Worm (Caenorhabditis elegans) whole organism, early embryonic: Measurements from ENCODE around the gene prde-1.

Experiments
- B0310.2 ChIP-seq: sonication (generic microtip); optimal IDR thresholded peaks from 2 replicates; lab custom pipeline; 2016; ENCODE audit warnings: mild to moderate bottlenecking, missing genetic modification characterization, missing compliant biosample characterization
- F13C5.2 ChIP-seq: sonication (generic microtip); optimal IDR thresholded peaks from 2 replicates; lab custom pipeline; 2017; ENCODE audit warnings: mild to moderate bottlenecking, missing genetic modification characterization, inconsistent platforms, missing compliant biosample characterization
- aly-1 ChIP-seq: sonication (generic microtip); optimal IDR thresholded peaks from 2 replicates; lab custom pipeline; 2016; ENCODE audit warnings: missing genetic modification characterization, missing compliant biosample characterization
- ama-1 ChIP-seq: fragments of 150-350 bp; optimal IDR thresholded peaks from 2 replicates; lab custom pipeline; 2014
- ceh-13 ChIP-seq: fragments of 200-800 bp; sonication (Bioruptor generic); optimal IDR thresholded peaks from 2 replicates; lab custom pipeline; 2018; ENCODE audit warnings: mild to moderate bottlenecking, missing genetic modification characterization, missing compliant biosample characterization
- ceh-36 ChIP-seq: sonication (generic microtip); optimal IDR thresholded peaks from 2 replicates; lab custom pipeline; 2016; ENCODE audit warnings: missing genetic modification characterization, inconsistent platforms, missing compliant biosample characterization
- ets-7 ChIP-seq: sonication (generic microtip); optimal IDR thresholded peaks from 2 replicates; lab custom pipeline; 2016; ENCODE audit warnings: missing genotype, missing genetic modification characterization, missing compliant biosample characterization
- flt-1 ChIP-seq: fragments of 200-800 bp; sonication (Bioruptor generic); IDR thresholded peaks from 2 replicates; pipeline ENCODE4 v1.3.6; 2022; ENCODE audit warnings: missing genetic modification characterization, missing compliant biosample characterization
- hmbx-1 ChIP-seq: sonication (generic microtip); optimal IDR thresholded peaks from 2 replicates; lab custom pipeline; 2016; ENCODE audit warnings: mild to moderate bottlenecking, missing genetic modification characterization, missing compliant biosample characterization
- hmg-4 ChIP-seq: fragments of 200-800 bp; sonication (Bioruptor generic); optimal IDR thresholded peaks from 2 replicates; lab custom pipeline; 2018; ENCODE audit warnings: mild to moderate bottlenecking, missing genetic modification characterization, missing compliant biosample characterization
- hnd-1 ChIP-seq: sonication (generic microtip); optimal IDR thresholded peaks from 2 replicates; lab custom pipeline; 2016; ENCODE audit warnings: missing genetic modification characterization, missing compliant biosample characterization
- pes-1 ChIP-seq: fragments of 200-800 bp; sonication (Bioruptor generic); IDR thresholded peaks from 2 replicates; pipeline ENCODE4 v1.3.6; 2022; ENCODE audit warnings: missing genetic modification reagents, missing genetic modification characterization, missing compliant biosample characterization
- scrt-1 ChIP-seq: fragments of 200-800 bp; sonication (Bioruptor generic); IDR thresholded peaks from 2 replicates; pipeline ENCODE4 v1.3.6; 2022; ENCODE audit warnings: missing genetic modification characterization, missing compliant biosample characterization
- sea-1 ChIP-seq: fragments of 200-800 bp; sonication (Bioruptor generic); conservative IDR thresholded peaks from 2 replicates; pipeline ENCODE4 v1.3.6; 2022; ENCODE audit warnings: missing genetic modification characterization, missing compliant biosample characterization
- tbx-11 ChIP-seq: fragments of 200-800 bp; sonication (Bioruptor generic); IDR thresholded peaks from 2 replicates; pipeline ENCODE4 v1.3.6; 2022; ENCODE audit warnings: missing genetic modification characterization, missing compliant biosample characterization
- tbx-37 ChIP-seq: fragments of 200-800 bp; sonication (Bioruptor generic); conservative IDR thresholded peaks from 2 replicates; pipeline ENCODE4 v1.3.6; 2022; ENCODE audit warnings: missing genetic modification reagents, missing genetic modification characterization, missing compliant biosample characterization
- tra-4 ChIP-seq: sonication (generic microtip); optimal IDR thresholded peaks from 2 replicates; lab custom pipeline; 2017; ENCODE audit warnings: missing genetic modification characterization, missing compliant biosample characterization

Gene prde-1

DNA sequence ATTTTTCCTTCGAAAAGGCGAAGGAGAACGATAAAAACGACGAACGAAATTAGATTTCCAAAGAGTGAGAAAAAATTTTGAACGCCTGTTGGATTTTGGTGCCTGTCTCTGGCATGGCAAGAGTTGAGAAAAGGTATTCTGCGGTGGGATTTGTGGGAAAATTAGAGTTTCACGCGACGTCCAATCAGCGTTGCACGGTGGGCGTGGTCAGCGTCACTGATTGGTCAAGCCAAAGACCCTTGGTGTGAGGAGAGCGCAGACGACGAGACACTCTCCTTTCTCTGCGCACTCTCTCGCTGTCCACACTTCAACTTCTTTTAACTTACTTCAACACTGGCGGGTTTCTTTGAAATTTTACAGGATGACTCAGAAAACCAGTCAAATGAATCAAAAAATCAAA, 24.5 kb downstream of the prde-1 start:
- TF ChIP-seq pes-1 (no peak), ceh-13 (GFP tag; lab: Kevin White, UChicago) (no peak), hmg-4 (GFP tag; lab: Kevin White, UChicago) (no peak), ets-7 (tag; lab: Kevin White, UChicago) (no peak), tbx-37 (GFP tag; lab: Robert Waterston, UW) (no peak), B0310.2 (tag; lab: Kevin White, UChicago) (no peak), hmbx-1 (tag; lab: Kevin White, UChicago) (no peak), tbx-11 (GFP tag; lab: Robert Waterston, UW) (no peak), ama-1 (lab: Kevin White, UChicago) (no peak), flt-1 (GFP tag; lab: Robert Waterston, UW) (no peak), ceh-36 (tag; lab: Kevin White, UChicago) (no peak), scrt-1 (no peak), tra-4 (tag; lab: Kevin White, UChicago) (no peak), sea-1 (GFP tag; lab: Robert Waterston, UW) (no peak), aly-1 (tag; lab: Kevin White, UChicago) (no peak), F13C5.2 (no peak), hnd-1 (tag; lab: Kevin White, UChicago) (no peak)

DNA sequence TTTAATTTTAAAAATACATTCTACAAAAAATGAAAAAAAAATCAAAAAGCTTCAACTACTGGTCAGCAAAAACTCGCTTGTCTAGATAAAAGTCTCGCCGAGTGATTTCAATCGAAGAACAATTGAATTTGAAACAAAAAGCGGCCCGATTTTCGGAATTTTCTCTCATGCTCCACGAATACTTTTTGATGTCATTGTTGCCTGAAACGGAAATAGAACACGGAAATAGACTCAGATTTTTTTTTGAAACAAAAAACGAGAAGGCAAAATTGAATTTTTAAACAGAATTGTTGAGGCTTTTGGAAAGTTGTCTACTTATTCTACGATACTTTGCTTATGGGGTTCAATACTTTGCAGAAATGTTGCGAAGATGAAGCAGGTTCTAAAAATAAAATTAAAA, 25.4 kb downstream of the prde-1 start:
- TF ChIP-seq tra-4 (tag; lab: Kevin White, UChicago): no peak
- no peak for TF ChIP-seq ceh-13 (GFP tag; lab: Kevin White, UChicago)
- no peak for TF ChIP-seq hnd-1 (tag; lab: Kevin White, UChicago)
- TF ChIP-seq F13C5.2: no peak

ce11 chrV:15563985-15564384, 25.9 kb downstream of the prde-1 start:
- TF ChIP-seq pes-1 (no peak), tbx-11 (GFP tag; lab: Robert Waterston, UW) (no peak), B0310.2 (tag; lab: Kevin White, UChicago) (no peak), tra-4 (tag; lab: Kevin White, UChicago) (no peak), sea-1 (GFP tag; lab: Robert Waterston, UW) (no peak), hmbx-1 (tag; lab: Kevin White, UChicago) (no peak), hmg-4 (GFP tag; lab: Kevin White, UChicago) (no peak), ama-1 (lab: Kevin White, UChicago) (no peak), tbx-37 (GFP tag; lab: Robert Waterston, UW) (no peak), aly-1 (tag; lab: Kevin White, UChicago) (no peak), hnd-1 (tag; lab: Kevin White, UChicago) (no peak), scrt-1 (no peak), ceh-36 (tag; lab: Kevin White, UChicago) (no peak), ceh-13 (GFP tag; lab: Kevin White, UChicago) (no peak)

DNA sequence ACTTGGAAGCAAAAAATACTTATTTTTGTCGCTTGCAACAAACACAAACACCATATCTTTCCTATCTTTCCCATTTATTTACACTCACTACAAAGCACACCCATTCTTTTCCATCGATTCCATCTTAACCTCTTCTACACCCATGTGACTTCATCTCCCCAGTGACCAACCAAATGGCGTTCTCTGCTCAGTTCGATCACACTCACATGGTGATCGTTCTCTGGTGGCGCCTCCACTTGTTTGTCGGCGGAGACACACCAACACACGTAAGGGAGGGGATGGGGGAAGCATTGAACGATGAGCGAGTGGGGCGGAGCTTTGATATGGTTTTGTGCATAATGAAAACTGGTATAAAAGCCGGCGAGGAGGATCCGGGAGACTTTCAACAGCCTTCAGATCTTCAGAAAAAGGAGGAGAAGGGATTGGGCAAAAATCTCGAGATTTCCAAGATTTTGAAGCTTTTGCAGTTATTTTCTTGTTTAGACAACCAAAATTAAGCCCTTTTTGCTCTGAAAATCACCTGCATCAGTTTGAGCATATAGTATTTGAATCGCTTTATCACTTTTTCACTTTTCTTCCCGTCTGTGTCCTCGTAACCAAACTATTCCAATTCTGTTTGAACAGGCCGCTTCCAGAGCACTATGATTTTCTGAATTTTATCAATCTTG, 28.6 kb downstream of the prde-1 start:
- TF ChIP-seq F13C5.2 (no peak), ama-1 (lab: Kevin White, UChicago) (no peak), pes-1 (no peak), aly-1 (tag; lab: Kevin White, UChicago) (no peak), ceh-13 (GFP tag; lab: Kevin White, UChicago) (no peak), hmg-4 (GFP tag; lab: Kevin White, UChicago) (no peak), tbx-11 (GFP tag; lab: Robert Waterston, UW) (no peak), ets-7 (tag; lab: Kevin White, UChicago) (no peak), ceh-36 (tag; lab: Kevin White, UChicago) (no peak), scrt-1 (no peak), flt-1 (GFP tag; lab: Robert Waterston, UW) (no peak), B0310.2 (tag; lab: Kevin White, UChicago) (no peak), tra-4 (tag; lab: Kevin White, UChicago) (no peak), hnd-1 (tag; lab: Kevin White, UChicago) (no peak), hmbx-1 (tag; lab: Kevin White, UChicago) (no peak)

DNA sequence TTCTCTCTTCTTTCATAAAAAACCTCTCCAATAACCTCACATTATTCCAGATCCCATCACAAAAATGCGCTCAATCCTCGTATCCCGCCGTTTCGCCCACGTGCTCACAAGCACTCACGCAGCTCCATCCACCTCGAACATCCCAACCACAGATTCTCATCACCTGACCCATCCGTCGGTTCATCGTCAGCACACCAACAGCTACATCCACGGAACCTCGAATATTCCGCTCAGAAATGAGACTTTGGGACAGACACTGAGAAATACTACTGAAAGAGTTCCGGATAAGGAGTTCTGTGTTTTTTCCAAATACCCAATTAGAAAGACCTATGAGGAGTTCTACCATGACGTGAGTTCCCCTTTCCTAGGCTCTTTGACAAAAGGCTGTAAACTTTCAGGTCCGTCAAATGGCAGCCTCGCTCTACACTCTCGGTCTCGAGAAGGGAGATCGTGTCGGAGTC, 29.3 kb downstream of the prde-1 start, which contains the start of gene acs-2:
acs-2 (plus strand) TSS at position 51 of the 461 bp plus-strand sequence.
- TF ChIP-seq ceh-13 (GFP tag; lab: Kevin White, UChicago) (no peak), tbx-11 (GFP tag; lab: Robert Waterston, UW) (no peak), ama-1 (lab: Kevin White, UChicago) (no peak), hnd-1 (tag; lab: Kevin White, UChicago) (no peak), F13C5.2 (no peak), ceh-36 (tag; lab: Kevin White, UChicago) (no peak), aly-1 (tag; lab: Kevin White, UChicago) (no peak), hmg-4 (GFP tag; lab: Kevin White, UChicago) (no peak), flt-1 (GFP tag; lab: Robert Waterston, UW) (no peak), hmbx-1 (tag; lab: Kevin White, UChicago) (no peak), sea-1 (GFP tag; lab: Robert Waterston, UW) (no peak), B0310.2 (tag; lab: Kevin White, UChicago) (no peak), pes-1 (no peak), tra-4 (tag; lab: Kevin White, UChicago) (no peak), tbx-37 (GFP tag; lab: Robert Waterston, UW) (no peak), ets-7 (tag; lab: Kevin White, UChicago) (no peak), scrt-1 (no peak)

DNA sequence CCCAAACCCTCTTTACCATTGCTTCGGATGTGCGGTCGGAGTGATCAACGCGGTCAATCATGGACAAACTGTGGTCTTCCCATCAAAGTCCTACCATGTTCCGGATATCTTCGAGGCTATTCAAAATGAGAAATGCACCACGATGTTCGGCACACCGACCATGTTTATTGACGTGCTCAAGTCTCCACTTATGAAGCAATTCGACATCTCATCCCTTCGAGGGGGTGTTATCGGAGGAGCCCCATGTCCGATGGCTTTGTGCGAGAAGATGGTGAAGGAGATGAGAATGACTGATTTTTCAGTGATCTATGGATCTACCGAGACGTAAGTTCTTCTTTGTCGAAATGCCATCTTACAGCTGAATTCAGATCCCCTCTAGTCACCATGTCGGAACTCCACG, 30.3 kb downstream of the prde-1 start:
- TF ChIP-seq flt-1 (GFP tag; lab: Robert Waterston, UW): no peak
- no peak for TF ChIP-seq ceh-36 (tag; lab: Kevin White, UChicago)
- TF ChIP-seq hnd-1 (tag; lab: Kevin White, UChicago): no peak
- no peak for TF ChIP-seq sea-1 (GFP tag; lab: Robert Waterston, UW)
- no peak for TF ChIP-seq F13C5.2
- no peak for TF ChIP-seq hmg-4 (GFP tag; lab: Kevin White, UChicago)
- TF ChIP-seq tra-4 (tag; lab: Kevin White, UChicago): no peak
